Fruit fly (Drosophila melanogaster) whole organism, embryonic: ENCODE data around the gene CG31804.

Experiments used
- Ada2b ChIP-seq: fragments of 200-800 bp; sonication (Bioruptor generic); IDR thresholded peaks from 2 replicates; pipeline ENCODE4 v1.3.6; 2022; ENCODE audit warnings: missing biosample characterization, missing genetic modification characterization
- CG10959 ChIP-seq: fragments of 200-800 bp; sonication (Bioruptor generic); IDR thresholded peaks from 2 replicates; pipeline ENCODE4 v1.3.6; 2022; ENCODE audit warnings: missing biosample characterization, missing genetic modification characterization
- CG11560 ChIP-seq: fragments of 200-800 bp; sonication (Bioruptor generic); IDR thresholded peaks from 3 replicates; pipeline ENCODE4 v1.3.6; 2022; ENCODE audit warnings: missing biosample characterization, missing genetic modification characterization
- CG12769 ChIP-seq: fragments of 200-800 bp; sonication (Bioruptor generic); optimal IDR thresholded peaks from 2 replicates; lab custom pipeline; 2019; ENCODE audit warnings: missing biosample characterization, mild to moderate bottlenecking, missing genetic modification characterization, moderate library complexity
- CG15696 ChIP-seq: fragments of 200-800 bp; sonication (Bioruptor generic); optimal IDR thresholded peaks from 2 replicates; lab custom pipeline; 2019; ENCODE audit warnings: missing biosample characterization, mild to moderate bottlenecking, missing genetic modification characterization, moderate library complexity
- CG1603 ChIP-seq: fragments of 200-800 bp; sonication (Bioruptor generic); optimal IDR thresholded peaks from 2 replicates; lab custom pipeline; 2019; ENCODE audit warnings: missing biosample characterization, mild to moderate bottlenecking, missing genetic modification characterization, moderate library complexity
- CG16779 ChIP-seq: fragments of 200-800 bp; sonication (Bioruptor generic); IDR thresholded peaks from 2 replicates; pipeline ENCODE4 v1.3.6; 2022; ENCODE audit warnings: missing biosample characterization, missing genetic modification characterization
- CG16815 ChIP-seq: fragments of 200-800 bp; sonication (Bioruptor generic); optimal IDR thresholded peaks from 3 replicates; lab custom pipeline; 2017; ENCODE audit warnings: missing biosample characterization, mild to moderate bottlenecking, missing genetic modification characterization
- CG17361 ChIP-seq: fragments of 200-800 bp; sonication (Bioruptor generic); IDR thresholded peaks from 3 replicates; pipeline ENCODE4 v1.3.6; 2022; ENCODE audit warnings: missing biosample characterization, missing genetic modification characterization
- CG17385 ChIP-seq: fragments of 200-800 bp; sonication (Bioruptor generic); optimal IDR thresholded peaks from 3 replicates; lab custom pipeline; 2018; ENCODE audit warnings: missing biosample characterization, mild to moderate bottlenecking, missing genetic modification characterization
- CG17829 ChIP-seq: fragments of 200-800 bp; optimal IDR thresholded peaks from 2 replicates; lab custom pipeline; 2019; ENCODE audit warnings: missing biosample characterization, mild to moderate bottlenecking, missing genetic modification characterization, moderate library complexity
- CG30020 ChIP-seq: fragments of 200-800 bp; optimal IDR thresholded peaks from 2 replicates; lab custom pipeline; 2019; ENCODE audit warnings: missing biosample characterization, mild to moderate bottlenecking, missing genetic modification characterization, moderate library complexity
- CG34224 ChIP-seq: fragments of 200-800 bp; sonication (Bioruptor generic); IDR thresholded peaks from 3 replicates; pipeline ENCODE4 v1.3.6; 2022; ENCODE audit warnings: missing biosample characterization, missing genetic modification characterization; ENCODE audit not compliant: partially characterized antibody
- CG4617 ChIP-seq: fragments of 200-800 bp; sonication (Bioruptor generic); optimal IDR thresholded peaks from 3 replicates; lab custom pipeline; 2016; ENCODE audit warnings: missing biosample characterization, missing genetic modification characterization, borderline replicate concordance
- CG7987 ChIP-seq: fragments of 200-800 bp; sonication (Bioruptor generic); optimal IDR thresholded peaks from 2 replicates; lab custom pipeline; 2018; ENCODE audit warnings: missing biosample characterization, mild to moderate bottlenecking, missing genetic modification characterization, moderate library complexity
- CG8359 ChIP-seq: fragments of 200-800 bp; sonication (Bioruptor generic); optimal IDR thresholded peaks from 2 replicates; lab custom pipeline; 2017; ENCODE audit warnings: missing biosample characterization, mild to moderate bottlenecking, missing genetic modification characterization, borderline replicate concordance
- CG9437 ChIP-seq: fragments of 200-800 bp; sonication (Bioruptor generic); optimal IDR thresholded peaks from 2 replicates; lab custom pipeline; 2018; ENCODE audit warnings: missing biosample characterization, mild to moderate bottlenecking, missing genetic modification characterization
- Camta ChIP-seq: fragments of 200-800 bp; sonication (Bioruptor generic); optimal IDR thresholded peaks from 2 replicates; lab custom pipeline; 2016; ENCODE audit warnings: missing biosample characterization, missing genetic modification characterization
- Dek ChIP-seq: fragments of 200-800 bp; sonication (Bioruptor generic); optimal IDR thresholded peaks from 3 replicates; lab custom pipeline; 2019; ENCODE audit warnings: missing biosample characterization, mild to moderate bottlenecking, missing genetic modification characterization, moderate library complexity
- Dip3 ChIP-seq: fragments of 200-800 bp; sonication (Bioruptor generic); optimal IDR thresholded peaks from 3 replicates; lab custom pipeline; 2016; ENCODE audit warnings: missing biosample characterization, missing genetic modification characterization
- ERR ChIP-seq: fragments of 200-800 bp; sonication (Bioruptor generic); optimal IDR thresholded peaks from 2 replicates; lab custom pipeline; 2016; ENCODE audit warnings: missing biosample characterization, missing genetic modification characterization
- Elba2 ChIP-seq: fragments of 200-800 bp; sonication (Bioruptor generic); optimal IDR thresholded peaks from 3 replicates; lab custom pipeline; 2016; ENCODE audit warnings: missing biosample characterization, missing genetic modification characterization
- Fer3 ChIP-seq: fragments of 200-800 bp; sonication (Bioruptor generic); optimal IDR thresholded peaks from 2 replicates; lab custom pipeline; 2018; ENCODE audit warnings: missing biosample characterization, mild to moderate bottlenecking, missing genetic modification characterization, moderate library complexity
- Hand ChIP-seq: fragments of 200-800 bp; sonication (Bioruptor generic); optimal IDR thresholded peaks from 2 replicates; lab custom pipeline; 2017; ENCODE audit warnings: mild to moderate bottlenecking, missing biosample characterization, missing genetic modification reagents, missing genetic modification characterization
- Hr3 ChIP-seq: fragments of 200-800 bp; sonication (Bioruptor generic); optimal IDR thresholded peaks from 3 replicates; lab custom pipeline; 2016; ENCODE audit warnings: missing biosample characterization, missing genetic modification characterization
- NC2β ChIP-seq: fragments of 200-800 bp; sonication (Bioruptor generic); optimal IDR thresholded peaks from 2 replicates; lab custom pipeline; 2016; ENCODE audit warnings: missing biosample characterization, missing genetic modification characterization
- Nf-YB ChIP-seq: fragments of 200-800 bp; sonication (Bioruptor generic); optimal IDR thresholded peaks from 3 replicates; lab custom pipeline; 2019; ENCODE audit warnings: missing biosample characterization, mild to moderate bottlenecking, missing genetic modification characterization, moderate library complexity
- Scr ChIP-seq: fragments of 200-800 bp; sonication (Bioruptor generic); IDR thresholded peaks from 2 replicates; pipeline ENCODE4 v1.3.6; 2022; ENCODE audit warnings: missing biosample characterization, missing genetic modification characterization; ENCODE audit not compliant: partially characterized antibody
- Ssrp ChIP-seq: fragments of 200-800 bp; sonication (Bioruptor generic); optimal IDR thresholded peaks from 2 replicates; lab custom pipeline; 2018; ENCODE audit warnings: missing biosample characterization, mild to moderate bottlenecking, missing genetic modification characterization, moderate library complexity
- TFAM ChIP-seq: fragments of 200-800 bp; sonication (Bioruptor generic); optimal IDR thresholded peaks from 2 replicates; lab custom pipeline; 2017; ENCODE audit warnings: missing biosample characterization, missing genetic modification characterization, inconsistent platforms
- Vsx1 ChIP-seq: fragments of 200-800 bp; sonication (Bioruptor generic); optimal IDR thresholded peaks from 2 replicates; lab custom pipeline; 2017; ENCODE audit warnings: missing biosample characterization, mild to moderate bottlenecking, missing genetic modification characterization, missing genetic modification reagents
- Xrp1 ChIP-seq: fragments of 200-800 bp; sonication (Bioruptor generic); IDR thresholded peaks from 2 replicates; pipeline ENCODE4 v1.3.6; 2022; ENCODE audit warnings: missing biosample characterization, missing genetic modification characterization
- bsh ChIP-seq, 2 experiments: fragments of 200-800 bp; sonication (Bioruptor generic); optimal IDR thresholded peaks; 2 replicates each; lab custom pipeline; 2017 to 2018; ENCODE audit warnings: mild to moderate bottlenecking in 2 of 2, missing biosample characterization in 2 of 2, missing genetic modification characterization in 2 of 2, moderate library complexity in 1 of 2
- btn ChIP-seq: fragments of 200-800 bp; sonication (Bioruptor generic); optimal IDR thresholded peaks from 2 replicates; lab custom pipeline; 2016; ENCODE audit warnings: missing biosample characterization, missing genetic modification characterization
- caup ChIP-seq: fragments of 200-800 bp; sonication (Bioruptor generic); optimal IDR thresholded peaks from 3 replicates; lab custom pipeline; 2017; ENCODE audit warnings: missing biosample characterization, mild to moderate bottlenecking, missing genetic modification characterization, moderate library complexity; ENCODE audit not compliant: severe bottlenecking
- chinmo ChIP-seq: fragments of 200-800 bp; sonication (Bioruptor generic); IDR thresholded peaks from 4 replicates; pipeline ENCODE4 v1.3.6; 2022; ENCODE audit warnings: missing biosample characterization, missing genetic modification characterization; ENCODE audit not compliant: partially characterized antibody
- dmrt99B ChIP-seq: fragments of 200-800 bp; sonication (Bioruptor generic); optimal IDR thresholded peaks from 2 replicates; lab custom pipeline; 2018; ENCODE audit warnings: missing biosample characterization, mild to moderate bottlenecking, missing genetic modification characterization, moderate library complexity
- exex ChIP-seq: fragments of 200-800 bp; sonication (Bioruptor generic); optimal IDR thresholded peaks from 4 replicates; lab custom pipeline; 2018; ENCODE audit warnings: missing biosample characterization, mild to moderate bottlenecking, missing genetic modification characterization, moderate library complexity
- maf-S ChIP-seq: fragments of 200-800 bp; sonication (Bioruptor generic); optimal IDR thresholded peaks from 2 replicates; lab custom pipeline; 2016; ENCODE audit warnings: missing biosample characterization, missing genetic modification characterization
- prd ChIP-seq, 3 experiments: fragments of >200 bp in 2 of 3; fragments of 200-800 bp in 1 of 3; sonication (Bioruptor generic) in 1 of 3; optimal IDR thresholded peaks in 2 of 3; IDR thresholded peaks in 1 of 3; 2 replicates in 2 of 3; 3 replicates in 1 of 3; pipeline versions ENCODE4 v1.3.6 to Lab custom; 2017 to 2022; ENCODE audit warnings: missing biosample characterization in 1 of 3, missing genetic modification characterization in 1 of 3
- row ChIP-seq: fragments of 200-800 bp; sonication (Bioruptor generic); IDR thresholded peaks from 3 replicates; pipeline ENCODE4 v1.3.6; 2022; ENCODE audit warnings: missing biosample characterization, missing genetic modification characterization
- sens ChIP-seq: fragments of 200-800 bp; sonication (Bioruptor generic); peaks from one replicate; lab custom pipeline; 2016; ENCODE audit warnings: missing biosample characterization, missing genetic modification characterization
- shn ChIP-seq: fragments of 200-800 bp; sonication (Bioruptor generic); optimal IDR thresholded peaks from 3 replicates; lab custom pipeline; 2016; ENCODE audit warnings: missing biosample characterization, missing genetic modification characterization
- slp2 ChIP-seq: fragments of 200-800 bp; sonication (Bioruptor generic); optimal IDR thresholded peaks from 2 replicates; lab custom pipeline; 2016; ENCODE audit warnings: missing biosample characterization, missing genetic modification characterization
- tna ChIP-seq: fragments of 200-800 bp; sonication (Bioruptor generic); IDR thresholded peaks from 2 replicates; pipeline ENCODE4 v1.3.6; 2022; ENCODE audit warnings: missing biosample characterization, missing genetic modification characterization; ENCODE audit not compliant: partially characterized antibody
- toy ChIP-seq: fragments of 200-800 bp; sonication (Bioruptor generic); IDR thresholded peaks from 2 replicates; pipeline ENCODE4 v1.3.6; 2022; ENCODE audit warnings: missing biosample characterization, missing genetic modification characterization
- tx ChIP-seq: fragments of 200-800 bp; sonication (Bioruptor generic); optimal IDR thresholded peaks from 2 replicates; lab custom pipeline; 2016; ENCODE audit warnings: missing biosample characterization, missing genetic modification characterization
- unpg ChIP-seq: fragments of 200-800 bp; sonication (Bioruptor generic); optimal IDR thresholded peaks from 3 replicates; lab custom pipeline; 2018; ENCODE audit warnings: missing biosample characterization, mild to moderate bottlenecking, missing genetic modification characterization, moderate library complexity
- zfh2 ChIP-seq: fragments of 200-800 bp; sonication (Bioruptor generic); optimal IDR thresholded peaks from 2 replicates; lab custom pipeline; 2016; ENCODE audit warnings: missing biosample characterization, missing genetic modification characterization

CG31804 gene

DNA sequence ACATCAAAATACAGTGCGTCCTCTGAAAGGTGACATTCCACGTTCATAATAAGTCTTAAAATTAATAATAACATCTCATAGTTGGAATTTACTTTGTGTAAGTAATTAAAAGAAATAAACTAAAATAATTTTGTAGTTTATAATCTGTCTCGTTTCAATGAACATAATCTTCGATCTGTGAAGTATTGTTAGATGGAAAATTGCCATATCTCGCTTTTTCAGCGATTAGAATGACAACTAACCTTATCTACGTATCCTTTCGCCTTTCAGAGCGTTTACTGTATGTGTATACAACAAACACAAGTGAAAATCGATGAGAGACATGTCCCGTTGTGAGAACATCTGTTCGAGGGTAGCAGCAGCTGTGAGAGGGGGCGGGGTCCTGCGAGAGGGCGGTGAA lies 19.0 kb downstream of the CG31804 start (continued):
- TF ChIP-seq CG34224 (GFP tag; lab: Robert Waterston, UW) (no peak), caup (GFP tag; lab: Kevin White, UChicago) (peak; percentile 42), toy (GFP tag; lab: Robert Waterston, UW) (no peak), NC2β (peak; percentile 23), Elba2 (GFP tag; lab: Kevin White, UChicago) (no peak), Scr (GFP tag; lab: Robert Waterston, UW) (no peak), Ssrp (tag; lab: Kevin White, UChicago) (peak; percentile 68), Dip3 (GFP tag; lab: Kevin White, UChicago) (peak; percentile 53), dmrt99B (peak; percentile 84), CG17361 (peak; percentile 92), Camta (GFP tag; lab: Kevin White, UChicago) (no peak), zfh2 (peak; percentile 55), CG15696 (tag; lab: Kevin White, UChicago) (peak; percentile 90), unpg (GFP tag; lab: Kevin White, UChicago) (peak; percentile 79), bsh (GFP tag; optimal IDR thresholded peaks at IDR 0.05; lab: Kevin White, UChicago) (peak in 1 of 2 experiments; percentile 87), CG8359 (GFP tag; lab: Kevin White, UChicago) (peak; percentile 30), CG16779 (GFP tag; lab: Robert Waterston, UW) (no peak), Hand (GFP tag; lab: Kevin White, UChicago) (peak; percentile 75), CG9437 (GFP tag; lab: Kevin White, UChicago) (peak; percentile 66), sens (GFP tag; lab: Kevin White, UChicago) (peak; percentile 88), Vsx1 (GFP tag; lab: Kevin White, UChicago) (no peak), shn (GFP tag; lab: Kevin White, UChicago) (peak; percentile 50), chinmo (GFP tag; lab: Robert Waterston, UW) (no peak), CG30020 (tag; lab: Kevin White, UChicago) (peak; percentile 46), exex (tag; lab: Kevin White, UChicago) (peak; percentile 39), CG16815 (GFP tag; lab: Kevin White, UChicago) (peak; percentile 74), CG17829 (tag; lab: Kevin White, UChicago) (peak; percentile 92), TFAM (peak; percentile 25), Dek (peak; percentile 59), CG7987 (peak; percentile 43), CG1603 (tag; lab: Kevin White, UChicago) (peak; percentile 57), tna (GFP tag; lab: Robert Waterston, UW) (no peak), CG17385 (GFP tag; lab: Kevin White, UChicago) (peak; percentile 72), CG4617 (GFP tag; lab: Kevin White, UChicago) (peak; percentile 25), ERR (GFP tag; lab: Kevin White, UChicago) (no peak), Fer3 (tag; lab: Kevin White, UChicago) (peak; percentile 71), CG10959 (no peak), CG11560 (tag; lab: Robert Waterston, UW) (no peak), slp2 (GFP tag; lab: Kevin White, UChicago) (peak; percentile 38), Hr3 (GFP tag; lab: Kevin White, UChicago) (peak; percentile 73), Nf-YB (peak; percentile 54), Xrp1 (peak; percentile 84), tx (GFP tag; lab: Kevin White, UChicago) (peak; percentile 28), btn (no peak), row (peak; percentile 85), maf-S (GFP tag; lab: Kevin White, UChicago) (no peak), prd (optimal IDR thresholded peaks at IDR 0.05; lab: Kevin White, UChicago) (no peak), prd (GFP tag; IDR thresholded peaks at IDR 0.05; lab: Robert Waterston, UW) (peak; percentile 79), CG12769 (peak; percentile 58), Ada2b (GFP tag; lab: Robert Waterston, UW) (0 out of 2 replicates have a peak, but pooled peaks have one; percentile 10)
